Fruit fly (Drosophila melanogaster) whole organism, embryonic: ENCODE results near the gene Spn88Ea.

Experiments
- ATbp ChIP-seq: fragments of 200-800 bp; sonication (Bioruptor generic); optimal IDR thresholded peaks from 2 replicates; lab custom pipeline; 2017; ENCODE audit warnings: missing biosample characterization, mild to moderate bottlenecking, missing genetic modification characterization, missing genetic modification reagents
- Adf1 ChIP-seq: fragments of 200-800 bp; sonication (Bioruptor generic); IDR thresholded peaks from 2 replicates; pipeline ENCODE4 v1.3.6; 2022; ENCODE audit warnings: missing biosample characterization, missing genetic modification characterization
- Bteb2 ChIP-seq: fragments of 200-800 bp; sonication (Bioruptor generic); optimal IDR thresholded peaks from 2 replicates; lab custom pipeline; 2016; ENCODE audit warnings: missing biosample characterization, missing genetic modification characterization
- CG10267 ChIP-seq: fragments of 200-800 bp; sonication (Bioruptor generic); optimal IDR thresholded peaks from 2 replicates; lab custom pipeline; 2018; ENCODE audit warnings: missing biosample characterization, mild to moderate bottlenecking, missing genetic modification characterization, moderate library complexity
- CG10462 ChIP-seq: fragments of 200-800 bp; sonication (Bioruptor generic); optimal IDR thresholded peaks from 2 replicates; lab custom pipeline; 2016; ENCODE audit warnings: missing biosample characterization, missing genetic modification characterization
- CG12744 ChIP-seq: fragments of 200-800 bp; sonication (Bioruptor generic); optimal IDR thresholded peaks from 2 replicates; lab custom pipeline; 2016; ENCODE audit warnings: missing biosample characterization, missing genetic modification characterization
- CG14965 ChIP-seq: fragments of 200-800 bp; sonication (Bioruptor generic); optimal IDR thresholded peaks from 2 replicates; lab custom pipeline; 2016; ENCODE audit warnings: missing biosample characterization, missing genetic modification characterization, borderline replicate concordance
- CG15269 ChIP-seq: fragments of 200-800 bp; sonication (Bioruptor generic); optimal IDR thresholded peaks from 2 replicates; lab custom pipeline; 2018; ENCODE audit warnings: missing biosample characterization, mild to moderate bottlenecking, missing genetic modification characterization, moderate library complexity
- CG17568 ChIP-seq: fragments of 200-800 bp; sonication (Bioruptor generic); optimal IDR thresholded peaks from 2 replicates; lab custom pipeline; 2018; ENCODE audit warnings: missing biosample characterization, mild to moderate bottlenecking, missing genetic modification characterization, moderate library complexity
- CG18619 ChIP-seq: fragments of 200-800 bp; sonication (Bioruptor generic); optimal IDR thresholded peaks from 3 replicates; lab custom pipeline; 2017; ENCODE audit warnings: missing biosample characterization, mild to moderate bottlenecking, missing genetic modification characterization
- CG2120 ChIP-seq: fragments of 200-800 bp; sonication (Bioruptor generic); optimal IDR thresholded peaks from 3 replicates; lab custom pipeline; 2016; ENCODE audit warnings: missing biosample characterization, missing genetic modification characterization
- CG2712 ChIP-seq: fragments of 200-800 bp; optimal IDR thresholded peaks from 3 replicates; lab custom pipeline; 2019; ENCODE audit warnings: missing biosample characterization, mild to moderate bottlenecking, missing genetic modification characterization, moderate library complexity
- CG3281 ChIP-seq: fragments of 200-800 bp; sonication (Bioruptor generic); optimal IDR thresholded peaks from 3 replicates; lab custom pipeline; 2017; ENCODE audit warnings: missing biosample characterization, mild to moderate bottlenecking, missing genetic modification characterization
- CG34376 ChIP-seq: fragments of 200-800 bp; sonication (Bioruptor generic); optimal IDR thresholded peaks from 2 replicates; lab custom pipeline; 2018; ENCODE audit warnings: missing biosample characterization, mild to moderate bottlenecking, missing genetic modification characterization
- CG4820 ChIP-seq: fragments of 200-800 bp; sonication (Bioruptor generic); optimal IDR thresholded peaks from 3 replicates; lab custom pipeline; 2016; ENCODE audit warnings: missing biosample characterization, missing genetic modification characterization
- CG5180 ChIP-seq: fragments of 200-800 bp; sonication (Bioruptor generic); optimal IDR thresholded peaks from 3 replicates; lab custom pipeline; 2017; ENCODE audit warnings: missing biosample characterization, missing genetic modification characterization, mild to moderate bottlenecking, moderate library complexity, missing genetic modification reagents
- CG6689 ChIP-seq: fragments of 200-800 bp; sonication (Bioruptor generic); IDR thresholded peaks from 2 replicates; pipeline ENCODE4 v1.3.6; 2022; ENCODE audit warnings: missing biosample characterization, missing genetic modification characterization
- Chrac-16 ChIP-seq: fragments of 200-800 bp; sonication (Bioruptor generic); optimal IDR thresholded peaks from 3 replicates; lab custom pipeline; 2016; ENCODE audit warnings: missing biosample characterization, missing genetic modification characterization
- D ChIP-seq, 2 experiments: fragments of 200-800 bp in 1 of 2; fragments of >200 bp in 1 of 2; sonication (Bioruptor generic) in 1 of 2; optimal IDR thresholded peaks; 2 replicates in 1 of 2; 3 replicates in 1 of 2; lab custom pipeline; 2017; ENCODE audit warnings: mild to moderate bottlenecking in 1 of 2, missing biosample characterization in 1 of 2, missing genetic modification characterization in 1 of 2, missing genetic modification reagents in 1 of 2
- Deaf1 ChIP-seq: fragments of 200-800 bp; optimal IDR thresholded peaks from 3 replicates; lab custom pipeline; 2019; ENCODE audit warnings: missing biosample characterization, mild to moderate bottlenecking, missing genetic modification characterization, moderate library complexity
- Dp ChIP-seq: fragments of 200-800 bp; sonication (Bioruptor generic); optimal IDR thresholded peaks from 2 replicates; lab custom pipeline; 2018; ENCODE audit warnings: missing biosample characterization, mild to moderate bottlenecking, missing genetic modification characterization, moderate library complexity
- Ets97D ChIP-seq: fragments of 200-800 bp; sonication (Bioruptor generic); optimal IDR thresholded peaks from 3 replicates; lab custom pipeline; 2016; ENCODE audit warnings: missing biosample characterization, missing genetic modification characterization
- H2.0 ChIP-seq: fragments of 200-800 bp; sonication (Bioruptor generic); IDR thresholded peaks from 2 replicates; pipeline ENCODE4 v1.3.6; 2022; ENCODE audit warnings: missing biosample characterization, missing genetic modification characterization
- Hr78 ChIP-seq, 2 experiments: fragments of 200-800 bp in 1 of 2; fragments of >200 bp in 1 of 2; sonication (Bioruptor generic) in 1 of 2; optimal IDR thresholded peaks; 2 replicates each; lab custom pipeline; 2017 to 2019; ENCODE audit warnings: missing biosample characterization in 2 of 2, missing genetic modification characterization in 2 of 2, mild to moderate bottlenecking in 1 of 2, moderate library complexity in 1 of 2
- Lhr ChIP-seq: fragments of 200-800 bp; sonication (Bioruptor generic); optimal IDR thresholded peaks from 3 replicates; lab custom pipeline; 2017; ENCODE audit warnings: mild to moderate bottlenecking, missing biosample characterization, missing genetic modification reagents, missing genetic modification characterization
- Med ChIP-seq: fragments of 200-800 bp; sonication (Bioruptor generic); peaks from one replicate; lab custom pipeline; 2016; ENCODE audit warnings: missing biosample characterization, missing genetic modification characterization, mild to moderate bottlenecking, inconsistent platforms, moderate library complexity
- NK7.1 ChIP-seq: fragments of 200-800 bp; sonication (Bioruptor generic); optimal IDR thresholded peaks from 3 replicates; lab custom pipeline; 2016; ENCODE audit warnings: missing biosample characterization, missing genetic modification characterization
- Opbp ChIP-seq: fragments of 200-800 bp; sonication (Bioruptor generic); IDR thresholded peaks from 3 replicates; pipeline ENCODE4 v1.3.6; 2022; ENCODE audit warnings: missing biosample characterization, missing genetic modification characterization; ENCODE audit not compliant: partially characterized antibody
- Spps ChIP-seq: fragments of 200-800 bp; sonication (Bioruptor generic); optimal IDR thresholded peaks from 2 replicates; lab custom pipeline; 2018; ENCODE audit warnings: missing biosample characterization, mild to moderate bottlenecking, missing genetic modification characterization
- Stat92E ChIP-seq, 3 experiments: fragments of >200 bp in 2 of 3; fragments of 200-800 bp in 1 of 3; sonication (Bioruptor generic) in 1 of 3; optimal IDR thresholded peaks; 2 replicates each; lab custom pipeline; 2017 to 2019; ENCODE audit warnings: missing biosample characterization in 3 of 3, missing genetic modification characterization in 3 of 3, mild to moderate bottlenecking in 1 of 3, moderate library complexity in 1 of 3
- bigmax ChIP-seq: fragments of 200-800 bp; sonication (Bioruptor generic); optimal IDR thresholded peaks from 2 replicates; lab custom pipeline; 2018; ENCODE audit warnings: missing biosample characterization, mild to moderate bottlenecking, missing genetic modification characterization
- cwo ChIP-seq: fragments of 200-800 bp; sonication (Bioruptor generic); optimal IDR thresholded peaks from 3 replicates; lab custom pipeline; 2017; ENCODE audit warnings: missing biosample characterization, missing genetic modification characterization, mild to moderate bottlenecking, moderate library complexity, missing genetic modification reagents
- da ChIP-seq: fragments of 200-800 bp; sonication (Bioruptor generic); optimal IDR thresholded peaks from 2 replicates; lab custom pipeline; 2016; ENCODE audit warnings: missing biosample characterization, missing genetic modification characterization
- disco-r ChIP-seq: fragments of 200-800 bp; sonication (Bioruptor generic); optimal IDR thresholded peaks from 2 replicates; lab custom pipeline; 2016; ENCODE audit warnings: missing biosample characterization, missing genetic modification characterization
- dmrt99B ChIP-seq: fragments of 200-800 bp; sonication (Bioruptor generic); optimal IDR thresholded peaks from 2 replicates; lab custom pipeline; 2018; ENCODE audit warnings: missing biosample characterization, mild to moderate bottlenecking, missing genetic modification characterization, moderate library complexity
- grn ChIP-seq: fragments of 200-800 bp; sonication (Bioruptor generic); optimal IDR thresholded peaks from 3 replicates; lab custom pipeline; 2017; ENCODE audit warnings: missing biosample characterization, missing genetic modification characterization
- insv ChIP-seq, 2 experiments: fragments of 200-800 bp; sonication (Bioruptor generic); optimal IDR thresholded peaks; 3 replicates each; lab custom pipeline; 2016 to 2018; ENCODE audit warnings: missing biosample characterization in 2 of 2, missing genetic modification characterization in 2 of 2
- mirr ChIP-seq: fragments of 200-800 bp; sonication (Bioruptor generic); optimal IDR thresholded peaks from 3 replicates; lab custom pipeline; 2018; ENCODE audit warnings: missing biosample characterization, mild to moderate bottlenecking, missing genetic modification characterization
- onecut ChIP-seq: fragments of 200-800 bp; sonication (Bioruptor generic); IDR thresholded peaks from 2 replicates; pipeline ENCODE4 v1.3.6; 2022; ENCODE audit warnings: missing biosample characterization, missing genetic modification characterization
- row ChIP-seq: fragments of 200-800 bp; sonication (Bioruptor generic); IDR thresholded peaks from 3 replicates; pipeline ENCODE4 v1.3.6; 2022; ENCODE audit warnings: missing biosample characterization, missing genetic modification characterization
- salm ChIP-seq: fragments of 200-800 bp; sonication (Bioruptor generic); optimal IDR thresholded peaks from 2 replicates; lab custom pipeline; 2018; ENCODE audit warnings: missing biosample characterization, mild to moderate bottlenecking, missing genetic modification characterization
- schlank ChIP-seq: fragments of 200-800 bp; sonication (Bioruptor generic); optimal IDR thresholded peaks from 2 replicates; lab custom pipeline; 2018; ENCODE audit warnings: missing biosample characterization, mild to moderate bottlenecking, missing genetic modification characterization
- ssp ChIP-seq: fragments of 200-800 bp; sonication (Bioruptor generic); IDR thresholded peaks from 2 replicates; pipeline ENCODE4 v1.3.6; 2022; ENCODE audit warnings: missing biosample characterization, missing genetic modification characterization
- sug ChIP-seq: fragments of 200-800 bp; optimal IDR thresholded peaks from 2 replicates; lab custom pipeline; 2019; ENCODE audit warnings: missing biosample characterization, mild to moderate bottlenecking, missing genetic modification characterization, moderate library complexity
- trem ChIP-seq: fragments of 200-800 bp; optimal IDR thresholded peaks from 3 replicates; lab custom pipeline; 2019; ENCODE audit warnings: missing biosample characterization, mild to moderate bottlenecking, missing genetic modification characterization, moderate library complexity
- tup ChIP-seq: fragments of 200-800 bp; sonication (Bioruptor generic); optimal IDR thresholded peaks from 2 replicates; lab custom pipeline; 2016; ENCODE audit warnings: missing biosample characterization, mild to moderate bottlenecking, missing genetic modification characterization, moderate library complexity
- vfl ChIP-seq: fragments of 200-800 bp; sonication (Bioruptor generic); optimal IDR thresholded peaks from 2 replicates; lab custom pipeline; 2016; ENCODE audit warnings: missing biosample characterization, missing genetic modification characterization

The Spn88Ea gene

DNA sequence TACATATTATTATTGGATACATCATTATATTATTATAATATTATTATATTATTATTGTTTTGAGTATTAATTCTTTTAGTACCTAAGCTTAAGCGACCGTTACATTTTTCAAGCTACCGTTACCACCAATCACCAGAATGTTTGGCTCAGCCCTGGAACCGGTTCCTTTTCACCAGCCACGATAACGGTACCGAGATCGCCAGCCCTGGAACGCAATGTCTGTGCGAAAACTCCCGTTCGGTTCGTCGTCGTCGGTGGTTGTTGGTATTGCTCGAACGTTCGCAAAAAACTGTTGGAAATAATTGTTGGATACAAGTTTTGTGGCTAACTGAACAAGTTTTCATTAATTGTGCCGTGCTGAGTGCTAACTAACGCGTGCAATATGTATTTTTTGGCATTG is 43.5 kb upstream of the Spn88Ea start, which contains the start of gene CG42404 (continued):
- TF ChIP-seq Opbp (GFP tag; lab: Robert Waterston, UW), result peak; percentile 34; the same call in 2 of the 3 replicates
- TF ChIP-seq ATbp (GFP tag; lab: Kevin White, UChicago), result no peak
- TF ChIP-seq CG5180 (GFP tag; lab: Kevin White, UChicago), result peak; percentile 77
- peak; percentile 86 for TF ChIP-seq Deaf1 (tag; lab: Kevin White, UChicago)
- TF ChIP-seq Lhr (GFP tag; lab: Kevin White, UChicago), result peak; percentile 4
- TF ChIP-seq row, result peak; percentile 18; the same call in 1 of the 3 replicates
- no peak for TF ChIP-seq Stat92E (GFP tag; optimal IDR thresholded peaks at IDR 0.05; lab: Kevin White, UChicago)
- TF ChIP-seq trem (tag; lab: Kevin White, UChicago), result peak; percentile 17
- peak; percentile 5 for TF ChIP-seq Ets97D (GFP tag; lab: Kevin White, UChicago)
- no peak for TF ChIP-seq ssp (GFP tag; lab: Robert Waterston, UW)
- TF ChIP-seq Dp, result peak; percentile 6
- no peak for TF ChIP-seq schlank
- no peak for TF ChIP-seq CG18619
- TF ChIP-seq vfl (GFP tag; lab: Kevin White, UChicago), result no peak
- TF ChIP-seq D (optimal IDR thresholded peaks at IDR 0.05; lab: Kevin White, UChicago), result peak; percentile 45
- no peak for TF ChIP-seq D (GFP tag; optimal IDR thresholded peaks at IDR 0.05; lab: Kevin White, UChicago)
- TF ChIP-seq CG10267, result peak; percentile 5
- peak; percentile 68 for TF ChIP-seq CG10462 (GFP tag; lab: Kevin White, UChicago)

DNA sequence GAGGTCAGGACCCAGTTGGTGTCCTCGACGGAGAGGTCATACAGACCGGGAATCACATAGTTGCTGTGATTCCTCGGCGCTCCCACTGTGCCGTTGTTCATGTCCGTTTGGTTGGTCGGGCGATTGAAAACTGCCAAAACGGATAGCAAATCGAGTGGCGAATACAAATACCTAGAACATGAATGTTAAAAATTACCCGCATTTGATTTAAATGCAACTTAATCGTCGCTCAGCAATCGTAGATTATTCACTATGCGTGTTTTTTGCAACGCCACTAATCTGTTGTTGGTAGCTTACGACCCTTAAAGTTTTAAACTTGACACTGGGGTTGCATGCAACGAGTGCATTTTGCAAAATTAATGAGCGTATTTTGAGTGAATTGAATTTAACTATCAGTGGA is 42.8 kb upstream of the Spn88Ea start, which contains the start of gene Amt:
Gene Amt, minus strand, starts transcription at position 101 of the 400 bp plus-strand sequence.
- no peak for TF ChIP-seq CG17568
- TF ChIP-seq, all 482 proteins: peak for 0

DNA sequence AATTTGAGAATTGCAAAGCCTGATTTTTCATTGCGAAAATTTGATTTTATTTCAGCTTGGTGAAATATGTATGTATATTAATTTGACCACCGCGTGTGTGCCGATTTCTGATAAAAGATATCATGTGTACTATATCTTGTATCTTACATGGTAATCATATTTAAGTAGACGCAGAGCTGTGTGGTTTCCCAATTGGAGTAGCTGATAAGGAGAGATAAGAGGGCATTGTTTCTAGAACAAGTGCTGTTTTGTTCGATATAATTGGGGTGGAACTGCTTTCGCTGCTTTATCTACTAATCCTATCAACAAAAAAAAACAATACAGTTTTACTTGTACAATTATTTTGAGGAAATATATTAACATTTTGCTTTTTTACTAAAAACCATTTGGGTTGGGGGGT is 40.4 kb upstream of the Spn88Ea start:
- no peak for TF ChIP-seq CG4820 (GFP tag; lab: Kevin White, UChicago)
- TF ChIP-seq Spps (tag; lab: Kevin White, UChicago), result no peak
- TF ChIP-seq insv (GFP tag; optimal IDR thresholded peaks at IDR 0.05; lab: Kevin White, UChicago), result peak in 1 of 2 experiments; percentile 83
- TF ChIP-seq H2.0 (GFP tag; lab: Robert Waterston, UW), result no peak
- no peak for TF ChIP-seq Bteb2 (GFP tag; lab: Kevin White, UChicago)
- no peak for TF ChIP-seq Opbp (GFP tag; lab: Robert Waterston, UW)
- TF ChIP-seq Hr78 (GFP tag; optimal IDR thresholded peaks at IDR 0.05; lab: Kevin White, UChicago), result no peak
- TF ChIP-seq CG3281 (GFP tag; lab: Kevin White, UChicago), result no peak
- no peak for TF ChIP-seq disco-r (GFP tag; lab: Kevin White, UChicago)
- TF ChIP-seq da (GFP tag; lab: Kevin White, UChicago), result no peak
- no peak for TF ChIP-seq CG6689 (GFP tag; lab: Robert Waterston, UW)
- TF ChIP-seq tup (GFP tag; lab: Kevin White, UChicago), result no peak
- TF ChIP-seq Chrac-16 (GFP tag; lab: Kevin White, UChicago), result no peak
- no peak for TF ChIP-seq CG15269 (tag; lab: Kevin White, UChicago)
- TF ChIP-seq bigmax (GFP tag; lab: Kevin White, UChicago), result no peak
- TF ChIP-seq cwo (GFP tag; lab: Kevin White, UChicago), result peak; percentile 0
- no peak for TF ChIP-seq CG2712 (tag; lab: Kevin White, UChicago)
- TF ChIP-seq sug (tag; lab: Kevin White, UChicago), result peak; percentile 30
- TF ChIP-seq Adf1 (GFP tag; lab: Robert Waterston, UW), result no peak
- TF ChIP-seq CG34376 (GFP tag; lab: Kevin White, UChicago), result peak; percentile 78
- no peak for TF ChIP-seq CG14965 (GFP tag; lab: Kevin White, UChicago)
- no peak for TF ChIP-seq onecut (GFP tag; lab: Robert Waterston, UW)
- peak; percentile 27 for TF ChIP-seq Med
- no peak for TF ChIP-seq NK7.1 (GFP tag; lab: Kevin White, UChicago)
- TF ChIP-seq salm (tag; lab: Kevin White, UChicago), result no peak
- TF ChIP-seq dmrt99B, result peak; percentile 6
- no peak for TF ChIP-seq CG12744 (GFP tag; lab: Kevin White, UChicago)
- peak; percentile 14 for TF ChIP-seq CG2120
- peak; percentile 18 for TF ChIP-seq mirr
- TF ChIP-seq grn (GFP tag; lab: Kevin White, UChicago), result peak; percentile 69
